Worm (Caenorhabditis elegans) whole organism, young adult: ENCODE measurements around the gene Y97E10AR.3.
A peak's percentile ranks its signal among the peaks of the same experiment; 100 is the strongest.

Experiments used
- B0336.3 ChIP-seq: fragments of 200-800 bp; sonication (Bioruptor generic); IDR thresholded peaks from 2 replicates; pipeline ENCODE4 v1.3.6; 2022; ENCODE audit warnings: missing genetic modification characterization, missing compliant biosample characterization
- D2030.7 ChIP-seq: fragments of 200-800 bp; sonication (Bioruptor generic); IDR thresholded peaks from 2 replicates; pipeline ENCODE4 v1.3.6; 2022; ENCODE audit warnings: missing genetic modification reagents, missing genetic modification characterization, missing compliant biosample characterization
- F10E7.11 ChIP-seq: sonication (generic microtip); optimal IDR thresholded peaks from 2 replicates; lab custom pipeline; 2017; ENCODE audit warnings: mild to moderate bottlenecking, missing genetic modification characterization, moderate library complexity, missing compliant biosample characterization
- F49E8.2 ChIP-seq: sonication (generic microtip); optimal IDR thresholded peaks from 3 replicates; lab custom pipeline; 2017; ENCODE audit warnings: missing genetic modification characterization, mild to moderate bottlenecking, missing compliant biosample characterization, antibody characterized with exemption, moderate library complexity; ENCODE audit not compliant: insufficient read depth
- F55B11.4 ChIP-seq: sonication (generic microtip); optimal IDR thresholded peaks from 2 replicates; lab custom pipeline; 2016; ENCODE audit warnings: missing compliant biosample characterization, missing genetic modification characterization, borderline replicate concordance; ENCODE audit not compliant: insufficient read depth
- K11D2.4 ChIP-seq: fragments of 200-800 bp; sonication (Bioruptor generic); IDR thresholded peaks from 2 replicates; pipeline ENCODE4 v1.3.6; 2022; ENCODE audit warnings: missing genetic modification reagents, missing genetic modification characterization, missing compliant biosample characterization
- T26A5.8 ChIP-seq: sonication (generic microtip); optimal IDR thresholded peaks from 2 replicates; lab custom pipeline; 2016; ENCODE audit warnings: missing genetic modification characterization, missing compliant biosample characterization
- Y53F4B.3 ChIP-seq: fragments of 200-800 bp; sonication (Bioruptor generic); IDR thresholded peaks from 2 replicates; pipeline ENCODE4 v1.3.6; 2022; ENCODE audit warnings: missing genetic modification reagents, missing genetic modification characterization, missing compliant biosample characterization
- Y56A3A.18 ChIP-seq: fragments of 200-800 bp; sonication (Bioruptor generic); IDR thresholded peaks from 2 replicates; pipeline ENCODE4 v1.3.6; 2022; ENCODE audit warnings: missing genetic modification reagents, missing genetic modification characterization, missing compliant biosample characterization
- Y95B8A.8 ChIP-seq: fragments of 200-800 bp; sonication (Bioruptor generic); IDR thresholded peaks from 2 replicates; pipeline ENCODE4 v1.3.6; 2022; ENCODE audit warnings: missing genetic modification reagents, missing genetic modification characterization, missing compliant biosample characterization
- akir-1 ChIP-seq: fragments of 200-800 bp; sonication (Bioruptor generic); optimal IDR thresholded peaks from 2 replicates; lab custom pipeline; 2018; ENCODE audit warnings: mild to moderate bottlenecking, missing genetic modification characterization, moderate library complexity, missing compliant biosample characterization
- ama-1 ChIP-seq, 3 experiments: fragments of 150-350 bp in 1 of 3; sonication (generic microtip) in 2 of 3; optimal IDR thresholded peaks; 2 replicates each; lab custom pipeline; 2014 to 2018; ENCODE audit warnings: missing biosample characterization in 2 of 3, missing genetic modification characterization in 2 of 3, missing genetic modification reagents in 2 of 3
- aptf-2 ChIP-seq: fragments of 200-800 bp; sonication (Bioruptor generic); conservative IDR thresholded peaks from 2 replicates; pipeline ENCODE4 v1.3.6; 2022; ENCODE audit warnings: missing genetic modification reagents, missing genetic modification characterization, missing compliant biosample characterization
- athp-1 ChIP-seq: sonication (generic microtip); optimal IDR thresholded peaks from 2 replicates; lab custom pipeline; 2017; ENCODE audit warnings: mild to moderate bottlenecking, missing genetic modification characterization, missing compliant biosample characterization
- attf-3 ChIP-seq: fragments of 200-800 bp; sonication (Bioruptor generic); conservative IDR thresholded peaks from 2 replicates; pipeline ENCODE4 v1.3.6; 2022; ENCODE audit warnings: missing genetic modification reagents, missing genetic modification characterization, missing compliant biosample characterization
- attf-5 ChIP-seq: fragments of 200-800 bp; sonication (Bioruptor generic); optimal IDR thresholded peaks from 2 replicates; lab custom pipeline; 2018; ENCODE audit warnings: mild to moderate bottlenecking, missing genetic modification characterization, missing compliant biosample characterization
- bed-1 ChIP-seq: fragments of 200-800 bp; sonication (Bioruptor generic); IDR thresholded peaks from 2 replicates; pipeline ENCODE4 v1.3.6; 2022; ENCODE audit warnings: missing genetic modification reagents, missing genetic modification characterization, missing compliant biosample characterization
- ccch-3 ChIP-seq: fragments of 200-800 bp; sonication (Bioruptor generic); optimal IDR thresholded peaks from 2 replicates; lab custom pipeline; 2018; ENCODE audit warnings: mild to moderate bottlenecking, missing genetic modification characterization, missing compliant biosample characterization
- ceh-100 ChIP-seq: fragments of 200-800 bp; sonication (Bioruptor generic); IDR thresholded peaks from 2 replicates; pipeline ENCODE4 v1.3.6; 2022; ENCODE audit warnings: missing genetic modification reagents, missing genetic modification characterization, missing compliant biosample characterization
- ceh-27 ChIP-seq: fragments of 200-800 bp; sonication (Bioruptor generic); optimal IDR thresholded peaks from 2 replicates; lab custom pipeline; 2018; ENCODE audit warnings: mild to moderate bottlenecking, missing genetic modification characterization, moderate library complexity, missing compliant biosample characterization
- die-1 ChIP-seq: sonication (generic microtip); optimal IDR thresholded peaks from 2 replicates; lab custom pipeline; 2016; ENCODE audit warnings: missing genotype, mild to moderate bottlenecking, missing genetic modification characterization, missing compliant biosample characterization
- dpff-1 ChIP-seq: sonication (generic microtip); optimal IDR thresholded peaks from 2 replicates; lab custom pipeline; 2017; ENCODE audit warnings: mild to moderate bottlenecking, missing genetic modification characterization, missing compliant biosample characterization
- efl-1 ChIP-seq: fragments of 150-350 bp; optimal IDR thresholded peaks from 2 replicates; lab custom pipeline; 2014; ENCODE audit warnings: missing biosample characterization, missing genetic modification reagents, missing genetic modification characterization
- egl-18 ChIP-seq: fragments of 200-800 bp; sonication (Bioruptor generic); IDR thresholded peaks from 2 replicates; pipeline ENCODE4 v1.3.6; 2022; ENCODE audit warnings: missing genetic modification reagents, missing genetic modification characterization, missing compliant biosample characterization
- hlh-12 ChIP-seq: sonication (generic microtip); optimal IDR thresholded peaks from 2 replicates; lab custom pipeline; 2016; ENCODE audit warnings: missing genetic modification characterization, missing compliant biosample characterization
- hsf-1 ChIP-seq: fragments of 200-800 bp; sonication (Bioruptor generic); IDR thresholded peaks from 2 replicates; pipeline ENCODE4 v1.3.6; 2022; ENCODE audit warnings: missing genetic modification reagents, missing genetic modification characterization, missing compliant biosample characterization
- lag-1 ChIP-seq: fragments of 200-800 bp; sonication (Bioruptor generic); IDR thresholded peaks from 2 replicates; pipeline ENCODE4 v1.3.6; 2022; ENCODE audit warnings: missing genetic modification reagents, missing genetic modification characterization, missing compliant biosample characterization
- lin-26 ChIP-seq: fragments of 200-800 bp; sonication (Bioruptor generic); IDR thresholded peaks from 2 replicates; pipeline ENCODE4 v1.3.6; 2022; ENCODE audit warnings: missing genetic modification reagents, missing genetic modification characterization, missing compliant biosample characterization
- lir-1 ChIP-seq: fragments of 200-800 bp; sonication (Bioruptor generic); conservative IDR thresholded peaks from 2 replicates; pipeline ENCODE4 v1.3.6; 2022; ENCODE audit warnings: missing genetic modification reagents, missing genetic modification characterization, missing compliant biosample characterization
- lsl-1 ChIP-seq: fragments of 200-800 bp; sonication (Bioruptor generic); optimal IDR thresholded peaks from 2 replicates; lab custom pipeline; 2018; ENCODE audit warnings: mild to moderate bottlenecking, missing genetic modification characterization, moderate library complexity, missing compliant biosample characterization
- lsy-27 ChIP-seq: sonication (generic microtip); optimal IDR thresholded peaks from 2 replicates; lab custom pipeline; 2017; ENCODE audit warnings: missing genetic modification characterization, mild to moderate bottlenecking, missing compliant biosample characterization, antibody characterized with exemption, missing genotype, borderline replicate concordance; ENCODE audit not compliant: insufficient read depth
- nfyb-1 ChIP-seq: fragments of 200-800 bp; sonication (Bioruptor generic); IDR thresholded peaks from 2 replicates; pipeline ENCODE4 v1.3.6; 2022; ENCODE audit warnings: missing genetic modification reagents, missing genetic modification characterization, missing compliant biosample characterization
- nhr-179 ChIP-seq: sonication (generic microtip); optimal IDR thresholded peaks from 2 replicates; lab custom pipeline; 2016; ENCODE audit warnings: mild to moderate bottlenecking, missing genetic modification characterization, missing compliant biosample characterization
- nhr-80 ChIP-seq: sonication (generic microtip); optimal IDR thresholded peaks from 2 replicates; lab custom pipeline; 2016; ENCODE audit warnings: missing genetic modification characterization, missing compliant biosample characterization
- pbrm-1 ChIP-seq: fragments of 200-800 bp; sonication (Bioruptor generic); IDR thresholded peaks from 2 replicates; pipeline ENCODE4 v1.3.6; 2022; ENCODE audit warnings: missing genetic modification reagents, missing genetic modification characterization, missing compliant biosample characterization
- rcor-1 ChIP-seq: fragments of 200-800 bp; sonication (Bioruptor generic); IDR thresholded peaks from 2 replicates; pipeline ENCODE4 v1.3.6; 2022; ENCODE audit warnings: missing genetic modification reagents, missing genetic modification characterization, missing compliant biosample characterization
- repo-1 ChIP-seq: sonication (generic microtip); optimal IDR thresholded peaks from 2 replicates; lab custom pipeline; 2017; ENCODE audit warnings: mild to moderate bottlenecking, missing genetic modification characterization, missing compliant biosample characterization
- sdz-38 ChIP-seq: sonication (generic microtip); optimal IDR thresholded peaks from 2 replicates; lab custom pipeline; 2016; ENCODE audit warnings: missing genotype, missing genetic modification characterization, missing compliant biosample characterization
- snpc-1.3 ChIP-seq: sonication (generic microtip); optimal IDR thresholded peaks from 2 replicates; lab custom pipeline; 2017; ENCODE audit warnings: missing genetic modification characterization, mild to moderate bottlenecking, missing compliant biosample characterization, antibody characterized with exemption, moderate library complexity, missing genotype, missing genetic modification reagents; ENCODE audit not compliant: insufficient read depth
- snpc-3.4 ChIP-seq: sonication (generic microtip); optimal IDR thresholded peaks from 2 replicates; lab custom pipeline; 2017; ENCODE audit warnings: missing genetic modification characterization, mild to moderate bottlenecking, missing compliant biosample characterization, antibody characterized with exemption, moderate library complexity, missing genotype, missing genetic modification reagents
- unc-62 ChIP-seq: fragments of 150-350 bp; optimal IDR thresholded peaks from 2 replicates; lab custom pipeline; 2014; ENCODE audit warnings: missing biosample characterization, missing genetic modification reagents, missing genetic modification characterization
- ztf-22 ChIP-seq: fragments of 200-800 bp; sonication (Bioruptor generic); optimal IDR thresholded peaks from 2 replicates; lab custom pipeline; 2018; ENCODE audit warnings: mild to moderate bottlenecking, missing genetic modification characterization, moderate library complexity, missing compliant biosample characterization
- ztf-28 ChIP-seq: fragments of 200-800 bp; sonication (Bioruptor generic); IDR thresholded peaks from 2 replicates; pipeline ENCODE4 v1.3.6; 2022; ENCODE audit warnings: missing genetic modification reagents, missing genetic modification characterization, missing compliant biosample characterization
- ztf-3 ChIP-seq: fragments of 200-800 bp; sonication (Bioruptor generic); optimal IDR thresholded peaks from 2 replicates; lab custom pipeline; 2018; ENCODE audit warnings: mild to moderate bottlenecking, missing genetic modification characterization, missing compliant biosample characterization

The Y97E10AR.3 gene

DNA sequence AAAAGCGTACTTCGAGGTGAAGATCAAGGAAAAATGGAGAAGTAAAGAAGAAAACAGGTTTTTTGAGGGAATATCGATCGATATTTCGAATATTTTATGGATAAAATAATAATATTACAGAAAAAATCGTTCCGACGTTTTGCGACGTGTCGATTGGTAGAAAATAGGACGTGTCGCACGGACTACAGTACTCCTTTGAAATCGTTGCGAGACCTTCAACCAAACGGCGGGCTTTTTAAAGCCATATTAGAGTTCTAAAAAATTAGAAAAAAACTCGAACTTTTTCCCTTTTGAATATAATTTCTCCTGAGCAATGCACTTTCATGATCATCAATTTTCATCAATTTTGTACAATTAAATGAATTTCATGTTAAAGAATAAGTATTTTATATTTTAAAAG is 2.8 kb upstream of the Y97E10AR.3 start, which contains the start of gene Y97E10AR.4 (continued):
- TF ChIP-seq ztf-28 (GFP tag; lab: Robert Waterston, UW) (no peak), lsl-1 (peak; percentile 66), die-1 (tag; lab: Kevin White, UChicago) (no peak), Y56A3A.18 (GFP tag; lab: Robert Waterston, UW) (no peak), ceh-100 (GFP tag; lab: Robert Waterston, UW) (no peak)

DNA sequence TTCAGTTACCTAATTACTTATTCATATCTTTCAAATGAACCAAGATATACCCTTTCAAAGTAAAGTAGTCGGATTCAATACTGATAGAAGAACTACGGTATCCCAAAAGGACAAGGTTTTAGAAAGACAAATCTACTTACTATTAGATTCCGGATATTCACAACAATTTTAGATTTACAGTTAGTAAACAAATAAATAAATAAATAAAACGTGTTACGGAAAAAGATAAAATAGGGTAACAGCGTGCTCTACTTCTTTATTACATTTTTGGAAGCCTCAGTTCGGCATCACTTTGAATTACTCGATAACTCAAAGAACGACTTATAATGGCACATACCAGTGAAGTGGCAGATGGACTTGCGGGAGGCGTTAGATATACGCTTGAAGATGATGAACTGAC is 2.3 kb downstream of the Y97E10AR.3 start, which contains the start of gene Y97E10AR.8:
Gene Y97E10AR.8, plus strand, starts transcription at position 301 of the 400 bp plus-strand sequence.
- no peak for TF ChIP-seq aptf-2

DNA sequence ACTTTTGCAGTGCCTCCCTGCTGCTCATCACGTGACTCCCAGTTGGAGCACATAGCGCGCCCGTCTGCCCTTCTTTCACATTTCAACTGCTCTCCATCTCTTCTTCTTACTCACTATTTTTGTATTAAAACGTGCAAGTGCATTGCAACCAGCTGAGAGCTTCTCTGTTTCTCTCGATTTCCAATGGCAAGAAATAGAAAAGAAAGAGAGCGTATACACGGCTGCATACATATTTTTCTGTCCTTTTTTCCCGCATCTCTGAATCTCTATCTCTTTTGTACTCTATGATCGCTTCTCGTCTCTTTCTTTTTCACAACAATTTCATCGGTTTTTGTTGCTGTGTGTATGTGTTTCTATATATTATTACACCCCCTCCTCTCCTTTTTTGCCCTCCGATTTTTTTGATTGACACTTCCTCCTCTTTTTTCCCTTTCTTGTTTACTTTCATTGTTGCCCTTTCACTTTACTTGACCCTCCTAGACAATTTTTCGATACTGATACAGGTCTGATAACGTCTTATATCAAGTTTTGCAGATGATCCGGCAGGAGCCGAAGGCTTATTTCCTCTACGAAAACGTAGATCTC is 6.3 kb downstream of the Y97E10AR.3 start, which contains the start of gene Y97E10AR.1:
Gene Y97E10AR.1, plus strand, starts transcription at position 535 of the 585 bp plus-strand sequence.
- no peak for TF ChIP-seq T26A5.8 (tag; lab: Kevin White, UChicago)
- no peak for TF ChIP-seq snpc-1.3 (tag; lab: Kevin White, UChicago)
- no peak for TF ChIP-seq die-1 (tag; lab: Kevin White, UChicago)
- TF ChIP-seq repo-1 (tag; lab: Kevin White, UChicago) = no peak
- no peak for TF ChIP-seq F10E7.11
- TF ChIP-seq ztf-3 (GFP tag; lab: Kevin White, UChicago) = no peak
- no peak for TF ChIP-seq lsy-27 (tag; lab: Kevin White, UChicago)
- TF ChIP-seq attf-5 (GFP tag; lab: Kevin White, UChicago) = peak; percentile 85
- 0 out of 2 replicates have a peak, but pooled peaks have one; percentile 21 for TF ChIP-seq rcor-1 (GFP tag; lab: Robert Waterston, UW)
- TF ChIP-seq attf-3 (GFP tag; lab: Robert Waterston, UW) = no peak
- TF ChIP-seq lag-1 (GFP tag; lab: Robert Waterston, UW) = no peak
- peak; percentile 75 for TF ChIP-seq ztf-22 (GFP tag; lab: Kevin White, UChicago)
- no peak for TF ChIP-seq K11D2.4 (GFP tag; lab: Robert Waterston, UW)
- TF ChIP-seq ama-1 (optimal IDR thresholded peaks at IDR 0.05; lab: Kevin White, UChicago) = no peak
- TF ChIP-seq ama-1 (GFP tag; optimal IDR thresholded peaks at IDR 0.05; lab: Kevin White, UChicago) = no peak
- TF ChIP-seq dpff-1 (tag; lab: Kevin White, UChicago) = no peak
- no peak for TF ChIP-seq F49E8.2 (tag; lab: Kevin White, UChicago)
- no peak for TF ChIP-seq nhr-179 (tag; lab: Kevin White, UChicago)
- no peak for TF ChIP-seq bed-1 (GFP tag; lab: Robert Waterston, UW)
- peak; percentile 57 for TF ChIP-seq pbrm-1 (GFP tag; lab: Robert Waterston, UW)
- peak; percentile 49; the same call in 1 of the 2 replicates for TF ChIP-seq nfyb-1 (GFP tag; lab: Robert Waterston, UW)
- peak; percentile 1 for TF ChIP-seq snpc-3.4
- peak; percentile 98 for TF ChIP-seq nhr-80
- TF ChIP-seq lsl-1 = no peak
- TF ChIP-seq egl-18 = no peak
- no peak for TF ChIP-seq Y95B8A.8 (GFP tag; lab: Robert Waterston, UW)
- TF ChIP-seq D2030.7 (GFP tag; lab: Robert Waterston, UW) = no peak
- TF ChIP-seq F55B11.4 = no peak
- no peak for TF ChIP-seq hsf-1
- no peak for TF ChIP-seq hlh-12 (tag; lab: Kevin White, UChicago)
- TF ChIP-seq sdz-38 (tag; lab: Kevin White, UChicago) = no peak
- TF ChIP-seq ceh-100 (GFP tag; lab: Robert Waterston, UW) = no peak
- TF ChIP-seq Y53F4B.3 (GFP tag; lab: Robert Waterston, UW) = no peak
- no peak for TF ChIP-seq athp-1 (tag; lab: Kevin White, UChicago)
- TF ChIP-seq efl-1 (GFP tag; lab: Kevin White, UChicago) = no peak
- peak; percentile 78 for TF ChIP-seq unc-62 (GFP tag; lab: Kevin White, UChicago)
- no peak; the same call in 1 of the 2 replicates for TF ChIP-seq B0336.3
- no peak for TF ChIP-seq akir-1
- TF ChIP-seq ccch-3 (GFP tag; lab: Kevin White, UChicago) = no peak
- TF ChIP-seq ceh-27 (GFP tag; lab: Kevin White, UChicago) = peak; percentile 27
- no peak for TF ChIP-seq lin-26 (GFP tag; lab: Robert Waterston, UW)
- no peak for TF ChIP-seq lir-1
